Worm (Caenorhabditis elegans) whole organism, L2 larva: Measurements from ENCODE around the gene W10G11.3.

ENCODE experiments used
- nhr-237 ChIP-seq: fragments of 150-350 bp; optimal IDR thresholded peaks from 2 replicates; lab custom pipeline; 2014; ENCODE audit warnings: missing biosample characterization, missing genetic modification characterization
- skn-1 ChIP-seq: sonication (generic microtip); optimal IDR thresholded peaks from 2 replicates; lab custom pipeline; 2017; ENCODE audit warnings: missing biosample characterization, missing genetic modification characterization
- snpc-4 ChIP-seq: fragments of 150-350 bp; optimal IDR thresholded peaks from 2 replicates; lab custom pipeline; 2014; ENCODE audit warnings: missing biosample characterization, missing genetic modification characterization
- unc-62 ChIP-seq: fragments of 150-350 bp; optimal IDR thresholded peaks from 2 replicates; lab custom pipeline; 2014; ENCODE audit warnings: missing biosample characterization, missing genetic modification reagents, missing genetic modification characterization

DNA sequence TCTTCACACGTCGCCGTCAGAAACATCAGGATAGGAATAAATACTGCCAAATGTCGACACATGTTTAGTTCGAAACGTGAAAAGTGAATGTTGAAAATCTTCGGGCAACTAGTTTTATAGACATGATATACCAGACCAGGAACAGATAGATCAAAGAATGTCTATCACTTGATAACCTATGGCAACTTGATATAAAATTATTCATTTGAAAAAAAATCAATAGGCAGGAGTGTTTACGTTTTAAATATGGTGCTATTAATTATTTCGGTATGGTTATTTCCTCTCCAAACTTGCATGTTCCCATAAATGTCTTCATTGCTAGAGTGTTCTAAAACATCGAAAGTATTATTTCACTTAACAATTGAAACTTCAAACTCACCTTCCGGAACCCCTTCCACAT is 758 bp downstream of the W10G11.3 start, which contains the start of gene W10G11.2:
- TF ChIP-seq unc-62 (no peak), snpc-4 (tag; lab: Kevin White, UChicago) (no peak), skn-1 (tag; lab: Kevin White, UChicago) (no peak), nhr-237 (no peak)
